Fruit fly (Drosophila melanogaster): ENCODE results near the gene Mcm2.

Gene Mcm2

dm6 chr3R:8225461-8225971, 39.3 kb upstream of the Mcm2 start (continued):
- TF ChIP-seq tll (GFP tag; optimal IDR thresholded peaks at IDR 0.05) = peak in 1 of 2 experiments; percentile 87
- no peak for TF ChIP-seq CG18262 (tag; optimal IDR thresholded peaks at IDR 0.05)
- no peak for TF ChIP-seq B-H2 (GFP tag; optimal IDR thresholded peaks at IDR 0.05)
- no peak for TF ChIP-seq Elba2 (GFP tag; optimal IDR thresholded peaks at IDR 0.05)
- TF ChIP-seq Hmr (GFP tag; optimal IDR thresholded peaks at IDR 0.05) = no peak
- TF ChIP-seq CG8478 (optimal IDR thresholded peaks at IDR 0.05) = peak; percentile 11
- TF ChIP-seq Sox100B (GFP tag; optimal IDR thresholded peaks at IDR 0.05) = no peak
- peak; percentile 99 for TF ChIP-seq Hey (tag; optimal IDR thresholded peaks at IDR 0.05)
- TF ChIP-seq kni (GFP tag; optimal IDR thresholded peaks at IDR 0.05) = peak; percentile 14
- TF ChIP-seq Bgb (GFP tag; IDR thresholded peaks at IDR 0.05; ENCODE audit: partially characterized antibody) = no peak
- TF ChIP-seq CG12299 (tag; optimal IDR thresholded peaks at IDR 0.05) = no peak
- TF ChIP-seq otp (GFP tag; IDR thresholded peaks at IDR 0.05) = no peak
- no peak for TF ChIP-seq Ravus (GFP tag; IDR thresholded peaks at IDR 0.05)
- no peak for TF ChIP-seq CG17802 (tag; optimal IDR thresholded peaks at IDR 0.05)
- TF ChIP-seq CG7928 (GFP tag; optimal IDR thresholded peaks at IDR 0.05) = no peak
- no peak for TF ChIP-seq p53 (GFP tag; optimal IDR thresholded peaks at IDR 0.05)
- no peak for TF ChIP-seq Rx (GFP tag; IDR thresholded peaks at IDR 0.05)
- TF ChIP-seq Hr3 (GFP tag; optimal IDR thresholded peaks at IDR 0.05) = no peak
- no peak for TF ChIP-seq zen (tag; optimal IDR thresholded peaks at IDR 0.05)
- TF ChIP-seq CG17612 (GFP tag; IDR thresholded peaks at IDR 0.05) = no peak
- no peak for TF ChIP-seq Chrac-16 (GFP tag; optimal IDR thresholded peaks at IDR 0.05)
- no peak for TF ChIP-seq Fer2 (tag; optimal IDR thresholded peaks at IDR 0.05)
- TF ChIP-seq emc (GFP tag; optimal IDR thresholded peaks at IDR 0.05) = no peak
- no peak for TF ChIP-seq fu2 (GFP tag; optimal IDR thresholded peaks at IDR 0.05)
- no peak for TF ChIP-seq ind (GFP tag; optimal IDR thresholded peaks at IDR 0.05)
- TF ChIP-seq Dip2 (GFP tag; IDR thresholded peaks at IDR 0.05) = no peak
- no peak for TF ChIP-seq dmrt11E (tag; optimal IDR thresholded peaks at IDR 0.05)
- peak; percentile 94 for TF ChIP-seq oc (tag; optimal IDR thresholded peaks at IDR 0.05)
- no peak for TF ChIP-seq ato (GFP tag; IDR thresholded peaks at IDR 0.05; ENCODE audit: partially characterized antibody)
- no peak for TF ChIP-seq YL-1 (GFP tag; optimal IDR thresholded peaks at IDR 0.05)
- peak; percentile 28 for TF ChIP-seq run (tag; optimal IDR thresholded peaks at IDR 0.05)

dm6 chr3R:8227344-8227743, 37.4 kb upstream of the Mcm2 start:
- TF ChIP-seq grn (GFP tag; optimal IDR thresholded peaks at IDR 0.05) (peak; percentile 92), Elba2 (GFP tag; optimal IDR thresholded peaks at IDR 0.05) (no peak)

dm6 chr3R:8233370-8233773, 31.4 kb upstream of the Mcm2 start, which contains the start of gene PolI:
Gene PolI (plus strand): TSS chr3R:8233507.
- TF ChIP-seq Opbp (GFP tag; IDR thresholded peaks at IDR 0.05; ENCODE audit: partially characterized antibody) (peak; percentile 59; the same call in 2 of the 3 replicates), Myb (GFP tag; optimal IDR thresholded peaks at IDR 0.05) (peak; percentile 99), Antp (GFP tag; optimal IDR thresholded peaks at IDR 0.05) (peak; percentile 1), grn (GFP tag; optimal IDR thresholded peaks at IDR 0.05) (peak; percentile 28), emc (GFP tag; optimal IDR thresholded peaks at IDR 0.05) (no peak), CG14441 (GFP tag; IDR thresholded peaks at IDR 0.05) (0 out of 2 replicates have a peak, but pooled peaks have one; percentile 15), CG12744 (GFP tag; optimal IDR thresholded peaks at IDR 0.05) (peak; percentile 4), sug (tag; optimal IDR thresholded peaks at IDR 0.05) (peak; percentile 62), CG18764 (GFP tag; optimal IDR thresholded peaks at IDR 0.05) (no peak), hb (GFP tag; IDR thresholded peaks at IDR 0.05; ENCODE audit: partially characterized antibody) (no peak), YL-1 (GFP tag; optimal IDR thresholded peaks at IDR 0.05) (peak; percentile 76), Xbp1 (GFP tag; optimal IDR thresholded peaks at IDR 0.05) (peak; percentile 11), Med (GFP tag) (peak; percentile 84), schlank (tag; optimal IDR thresholded peaks at IDR 0.05) (no peak), CG17568 (GFP tag; optimal IDR thresholded peaks at IDR 0.05) (peak; percentile 22), jumu (GFP tag; optimal IDR thresholded peaks at IDR 0.05) (peak; percentile 28), ab (GFP tag; optimal IDR thresholded peaks at IDR 0.05) (no peak), grau (tag; optimal IDR thresholded peaks at IDR 0.05) (peak; percentile 12), ttk (GFP tag; IDR thresholded peaks at IDR 0.05) (no peak), CG8478 (optimal IDR thresholded peaks at IDR 0.05) (no peak), CG12391 (tag; optimal IDR thresholded peaks at IDR 0.05) (peak; percentile 20)

Measured in whole organism, embryonic.